Worm (Caenorhabditis elegans): ENCODE measurements around the gene dcr-1.

ce11 chrIII:8043784-8044183 is 36.3 kb downstream of the dcr-1 start:
- TF ChIP-seq elt-3 (tag; optimal IDR thresholded peaks at IDR 0.05): peak; percentile 6 to 98 (median 74)
- peak; percentile 95 for TF ChIP-seq nhr-85 (tag)
- peak; percentile 92 to 93 (median 92) for TF ChIP-seq dpl-1 (GFP tag; optimal IDR thresholded peaks at IDR 0.05)
- TF ChIP-seq skn-1 (tag; optimal IDR thresholded peaks at IDR 0.05): peak; percentile 97
- TF ChIP-seq lin-13 (GFP tag; optimal IDR thresholded peaks at IDR 0.05): peak; percentile 98
- TF ChIP-seq rnt-1 (tag; optimal IDR thresholded peaks at IDR 0.05): peak; percentile 99
- no peak for TF ChIP-seq ets-5 (GFP tag; IDR thresholded peaks at IDR 0.05)
- peak; percentile 99 for TF ChIP-seq fkh-10 (GFP tag; optimal IDR thresholded peaks at IDR 0.05)

Measured in whole organism, L1 larva.